Fruit fly (Drosophila melanogaster) whole organism, prepupa: ENCODE measurements around the gene Asciz.

Source experiments
- CG11762 ChIP-seq: fragments of 200-800 bp; sonication (Bioruptor generic); optimal IDR thresholded peaks from 3 replicates; lab custom pipeline; 2016; ENCODE audit warnings: missing biosample characterization, missing genetic modification characterization; ENCODE audit not compliant: insufficient read depth
- CG15336 ChIP-seq: fragments of 200-800 bp; sonication (Bioruptor generic); IDR thresholded peaks from 2 replicates; pipeline ENCODE4 v1.3.6; 2022; ENCODE audit warnings: missing biosample characterization, missing genetic modification characterization
- CG1621 ChIP-seq: fragments of 200-800 bp; sonication (Bioruptor generic); optimal IDR thresholded peaks from 3 replicates; lab custom pipeline; 2018; ENCODE audit warnings: missing biosample characterization, mild to moderate bottlenecking, missing genetic modification characterization
- CG3032 ChIP-seq: fragments of 200-800 bp; optimal IDR thresholded peaks from 2 replicates; lab custom pipeline; 2019; ENCODE audit warnings: missing biosample characterization, mild to moderate bottlenecking, missing genetic modification characterization, moderate library complexity
- CG32006 ChIP-seq: fragments of 200-800 bp; sonication (Bioruptor generic); optimal IDR thresholded peaks from 3 replicates; lab custom pipeline; 2017; ENCODE audit warnings: missing biosample characterization, mild to moderate bottlenecking, missing genetic modification characterization
- CG34406 ChIP-seq: fragments of 200-800 bp; sonication (Bioruptor generic); optimal IDR thresholded peaks from 3 replicates; lab custom pipeline; 2016; ENCODE audit warnings: missing biosample characterization, missing genetic modification characterization
- CG6163 ChIP-seq: fragments of 200-800 bp; sonication (Bioruptor generic); IDR thresholded peaks from 3 replicates; pipeline ENCODE4 v1.3.6; 2022; ENCODE audit warnings: missing biosample characterization, missing genetic modification characterization
- CG6792 ChIP-seq: fragments of 200-800 bp; sonication (Bioruptor generic); optimal IDR thresholded peaks from 3 replicates; lab custom pipeline; 2016; ENCODE audit warnings: missing biosample characterization, missing genetic modification characterization
- CG6854 ChIP-seq: fragments of 200-800 bp; sonication (Bioruptor generic); optimal IDR thresholded peaks from 2 replicates; lab custom pipeline; 2017; ENCODE audit warnings: missing biosample characterization, mild to moderate bottlenecking, missing genetic modification characterization
- CG7368 ChIP-seq: fragments of 200-800 bp; sonication (Bioruptor generic); optimal IDR thresholded peaks from 3 replicates; lab custom pipeline; 2016; ENCODE audit warnings: missing biosample characterization, missing genetic modification characterization
- CG8119 ChIP-seq: fragments of 200-800 bp; sonication (Bioruptor generic); IDR thresholded peaks from 3 replicates; pipeline ENCODE4 v1.3.6; 2022; ENCODE audit warnings: missing biosample characterization, missing genetic modification characterization
- CG8632 ChIP-seq: fragments of 200-800 bp; sonication (Bioruptor generic); optimal IDR thresholded peaks from 3 replicates; lab custom pipeline; 2016; ENCODE audit warnings: missing biosample characterization, missing genetic modification characterization
- Eip78C ChIP-seq: fragments of 200-800 bp; sonication (Bioruptor generic); peaks from one replicate; lab custom pipeline; 2016; ENCODE audit warnings: missing biosample characterization, missing genetic modification characterization
- Eip93F ChIP-seq: fragments of 200-800 bp; sonication (Bioruptor generic); optimal IDR thresholded peaks from 2 replicates; lab custom pipeline; 2016; ENCODE audit warnings: missing biosample characterization, mild to moderate bottlenecking, missing genetic modification characterization
- Ets21C ChIP-seq: fragments of 200-800 bp; sonication (Bioruptor generic); optimal IDR thresholded peaks from 3 replicates; lab custom pipeline; 2016; ENCODE audit warnings: missing biosample characterization, missing genetic modification characterization
- Gug ChIP-seq: fragments of 200-800 bp; sonication (Bioruptor generic); IDR thresholded peaks from 2 replicates; pipeline ENCODE4 v1.3.6; 2022; ENCODE audit warnings: missing biosample characterization, missing genetic modification characterization
- Hr4 ChIP-seq: fragments of 200-800 bp; sonication (Bioruptor generic); optimal IDR thresholded peaks from 3 replicates; lab custom pipeline; 2016; ENCODE audit warnings: missing biosample characterization, missing genetic modification characterization
- OdsH ChIP-seq: fragments of 200-800 bp; sonication (Bioruptor generic); optimal IDR thresholded peaks from 3 replicates; lab custom pipeline; 2016; ENCODE audit warnings: missing biosample characterization, missing genetic modification characterization
- Smox ChIP-seq: fragments of 200-800 bp; sonication (Bioruptor generic); optimal IDR thresholded peaks from 3 replicates; lab custom pipeline; 2016; ENCODE audit warnings: missing biosample characterization, missing genetic modification characterization
- Sox14 ChIP-seq: fragments of 200-800 bp; sonication (Bioruptor generic); optimal IDR thresholded peaks from 3 replicates; lab custom pipeline; 2016; ENCODE audit warnings: missing biosample characterization, missing genetic modification characterization
- dac ChIP-seq: fragments of 200-800 bp; sonication (Bioruptor generic); optimal IDR thresholded peaks from 2 replicates; lab custom pipeline; 2017; ENCODE audit warnings: missing biosample characterization, mild to moderate bottlenecking, missing genetic modification characterization
- dsx ChIP-seq: fragments of 200-800 bp; optimal IDR thresholded peaks from 3 replicates; lab custom pipeline; 2019; ENCODE audit warnings: missing biosample characterization, mild to moderate bottlenecking, missing genetic modification characterization, moderate library complexity; ENCODE audit not compliant: poor library complexity, severe bottlenecking
- eg ChIP-seq: fragments of 200-800 bp; sonication (Bioruptor generic); IDR thresholded peaks from 3 replicates; pipeline ENCODE4 v1.3.6; 2022; ENCODE audit warnings: missing biosample characterization, missing genetic modification characterization
- esn ChIP-seq: fragments of 200-800 bp; sonication (Bioruptor generic); optimal IDR thresholded peaks from 2 replicates; lab custom pipeline; 2016; ENCODE audit warnings: missing biosample characterization, mild to moderate bottlenecking, missing genetic modification characterization, moderate library complexity
- fd85E ChIP-seq: fragments of 200-800 bp; sonication (Bioruptor generic); optimal IDR thresholded peaks from 3 replicates; lab custom pipeline; 2016; ENCODE audit warnings: missing biosample characterization, missing genetic modification characterization
- fkh ChIP-seq: fragments of 200-800 bp; sonication (Bioruptor generic); optimal IDR thresholded peaks from 3 replicates; lab custom pipeline; 2017; ENCODE audit warnings: missing biosample characterization, mild to moderate bottlenecking, missing genetic modification characterization, moderate library complexity
- salr ChIP-seq, 2 experiments: fragments of 200-800 bp; sonication (Bioruptor generic); optimal IDR thresholded peaks; 3 replicates each; lab custom pipeline; 2016 to 2018; ENCODE audit warnings: missing biosample characterization in 2 of 2, missing genetic modification characterization in 2 of 2, mild to moderate bottlenecking in 1 of 2
- ss ChIP-seq, 2 experiments: fragments of 200-800 bp; sonication (Bioruptor generic); optimal IDR thresholded peaks; 2 replicates in 1 of 2; 3 replicates in 1 of 2; lab custom pipeline; 2017 to 2018; ENCODE audit warnings: mild to moderate bottlenecking in 2 of 2, missing biosample characterization in 2 of 2, missing genetic modification characterization in 2 of 2, moderate library complexity in 1 of 2
- svp ChIP-seq: fragments of 200-800 bp; sonication (Bioruptor generic); peaks from one replicate; lab custom pipeline; 2016; ENCODE audit warnings: missing biosample characterization, missing genetic modification characterization
- topi ChIP-seq: fragments of 200-800 bp; sonication (Bioruptor generic); optimal IDR thresholded peaks from 3 replicates; lab custom pipeline; 2016; ENCODE audit warnings: missing biosample characterization, missing genetic modification characterization
- vri ChIP-seq: fragments of 200-800 bp; sonication (Bioruptor generic); optimal IDR thresholded peaks from 3 replicates; lab custom pipeline; 2016; ENCODE audit warnings: missing biosample characterization, mild to moderate bottlenecking, missing genetic modification characterization

The Asciz gene

dm6 chr3L:3192912-3193311 lies 26.9 kb upstream of the Asciz start, which contains the start of gene Hsp83 (continued):
- TF ChIP-seq esn (peak; percentile 97), Smox (GFP tag; lab: Kevin White, UChicago) (peak; percentile 88), CG6163 (GFP tag; lab: Robert Waterston, UW) (peak; percentile 97), CG32006 (peak; percentile 69), CG15336 (GFP tag; lab: Robert Waterston, UW) (peak; percentile 72), CG1621 (peak; percentile 89), CG3032 (peak; percentile 82), eg (peak; percentile 94), ss (GFP tag; optimal IDR thresholded peaks at IDR 0.05; lab: Kevin White, UChicago) (peak; percentile 98), Gug (GFP tag; lab: Robert Waterston, UW) (peak; percentile 70), Eip78C (GFP tag; lab: Kevin White, UChicago) (peak; percentile 99), CG11762 (GFP tag; lab: Kevin White, UChicago) (peak; percentile 82), fd85E (GFP tag; lab: Kevin White, UChicago) (peak; percentile 94), dsx (peak; percentile 77), Ets21C (GFP tag; lab: Kevin White, UChicago) (peak; percentile 76), OdsH (GFP tag; lab: Kevin White, UChicago) (peak; percentile 84), CG6792 (GFP tag; lab: Kevin White, UChicago) (peak; percentile 90)

dm6 chr3L:3192333-3192894 lies 26.4 kb upstream of the Asciz start, which contains the start of gene CG14965:
Gene CG14965, minus strand, starts transcription at chr3L:3192491.
- TF ChIP-seq Hr4 (GFP tag; lab: Kevin White, UChicago) (no peak), fkh (GFP tag; lab: Kevin White, UChicago) (peak; percentile 85)

dm6 chr3L:3189647-3190046 lies 23.6 kb upstream of the Asciz start, which contains the start of the genes CG42525 and CG14958:
Gene CG42525, minus strand, starts transcription at chr3L:3189747.
Gene CG14958, plus strand, starts transcription at chr3L:3189978.
- TF ChIP-seq Hr4 (GFP tag; lab: Kevin White, UChicago) (no peak), OdsH (GFP tag; lab: Kevin White, UChicago) (no peak), CG15336 (GFP tag; lab: Robert Waterston, UW) (no peak), CG11762 (GFP tag; lab: Kevin White, UChicago) (no peak), Eip93F (GFP tag; lab: Kevin White, UChicago) (no peak), vri (GFP tag; lab: Kevin White, UChicago) (no peak), salr (GFP tag; optimal IDR thresholded peaks at IDR 0.05; lab: Kevin White, UChicago) (no peak), CG8632 (GFP tag; lab: Kevin White, UChicago) (no peak), Smox (GFP tag; lab: Kevin White, UChicago) (no peak), dsx (no peak), svp (GFP tag; lab: Kevin White, UChicago) (no peak), topi (GFP tag; lab: Kevin White, UChicago) (no peak), CG7368 (GFP tag; lab: Kevin White, UChicago) (no peak), fkh (GFP tag; lab: Kevin White, UChicago) (no peak), CG6854 (no peak), Ets21C (GFP tag; lab: Kevin White, UChicago) (no peak), dac (no peak), CG34406 (GFP tag; lab: Kevin White, UChicago) (no peak)

- TF ChIP-seq CG6854 (peak; percentile 0), CG8119 (GFP tag; lab: Robert Waterston, UW) (no peak)
Measured at dm6 chr3L:3187263-3187662, 21.2 kb upstream of the Asciz start, which contains the start of gene CG14957. Gene CG14957, plus strand, starts transcription at chr3L:3187563.

dm6 chr3L:3186364-3186763 lies 20.3 kb upstream of the Asciz start, which contains the start of gene CG32284:
Gene CG32284, plus strand, starts transcription at chr3L:3186664.
- TF ChIP-seq svp (GFP tag; lab: Kevin White, UChicago) (no peak), topi (GFP tag; lab: Kevin White, UChicago) (no peak), Smox (GFP tag; lab: Kevin White, UChicago) (no peak), Sox14 (GFP tag; lab: Kevin White, UChicago) (no peak)
